Worm (Caenorhabditis elegans) whole organism, young adult: Measurements from ENCODE around the gene rhr-1.

Source experiments
- B0019.2 ChIP-seq: fragments of 200-800 bp; sonication (Bioruptor generic); conservative IDR thresholded peaks from 2 replicates; pipeline ENCODE4 v1.3.6; 2022; ENCODE audit warnings: missing genetic modification reagents, missing genetic modification characterization, missing compliant biosample characterization
- B0336.3 ChIP-seq: fragments of 200-800 bp; sonication (Bioruptor generic); IDR thresholded peaks from 2 replicates; pipeline ENCODE4 v1.3.6; 2022; ENCODE audit warnings: missing genetic modification characterization, missing compliant biosample characterization
- C06A6.2 ChIP-seq: fragments of 200-800 bp; sonication (Bioruptor generic); conservative IDR thresholded peaks from 2 replicates; pipeline ENCODE4 v1.3.6; 2022; ENCODE audit warnings: missing genetic modification characterization, missing compliant biosample characterization
- D2030.7 ChIP-seq: fragments of 200-800 bp; sonication (Bioruptor generic); IDR thresholded peaks from 2 replicates; pipeline ENCODE4 v1.3.6; 2022; ENCODE audit warnings: missing genetic modification reagents, missing genetic modification characterization, missing compliant biosample characterization
- F49E8.2 ChIP-seq: sonication (generic microtip); optimal IDR thresholded peaks from 3 replicates; lab custom pipeline; 2017; ENCODE audit warnings: missing genetic modification characterization, mild to moderate bottlenecking, missing compliant biosample characterization, antibody characterized with exemption, moderate library complexity; ENCODE audit not compliant: insufficient read depth
- F52B5.7 ChIP-seq: sonication (generic microtip); optimal IDR thresholded peaks from 2 replicates; lab custom pipeline; 2016; ENCODE audit warnings: mild to moderate bottlenecking, missing genetic modification characterization, missing compliant biosample characterization
- F55B11.4 ChIP-seq: sonication (generic microtip); optimal IDR thresholded peaks from 2 replicates; lab custom pipeline; 2016; ENCODE audit warnings: missing compliant biosample characterization, missing genetic modification characterization, borderline replicate concordance; ENCODE audit not compliant: insufficient read depth
- K12H6.12 ChIP-seq: fragments of 200-800 bp; sonication (Bioruptor generic); optimal IDR thresholded peaks from 2 replicates; lab custom pipeline; 2018; ENCODE audit warnings: mild to moderate bottlenecking, missing genetic modification characterization, missing compliant biosample characterization
- Y53F4B.3 ChIP-seq: fragments of 200-800 bp; sonication (Bioruptor generic); IDR thresholded peaks from 2 replicates; pipeline ENCODE4 v1.3.6; 2022; ENCODE audit warnings: missing genetic modification reagents, missing genetic modification characterization, missing compliant biosample characterization
- Y67H2A.10 ChIP-seq: fragments of 200-800 bp; sonication (Bioruptor generic); conservative IDR thresholded peaks from 2 replicates; pipeline ENCODE4 v1.3.6; 2022; ENCODE audit warnings: missing genetic modification reagents, missing genetic modification characterization, missing compliant biosample characterization
- ZK185.1 ChIP-seq: sonication (generic microtip); optimal IDR thresholded peaks from 2 replicates; lab custom pipeline; 2016; ENCODE audit warnings: mild to moderate bottlenecking, missing genetic modification characterization, missing compliant biosample characterization; ENCODE audit not compliant: poor library complexity, severe bottlenecking
- aptf-2 ChIP-seq: fragments of 200-800 bp; sonication (Bioruptor generic); conservative IDR thresholded peaks from 2 replicates; pipeline ENCODE4 v1.3.6; 2022; ENCODE audit warnings: missing genetic modification reagents, missing genetic modification characterization, missing compliant biosample characterization
- aptf-3 ChIP-seq: fragments of 200-800 bp; sonication (Bioruptor generic); IDR thresholded peaks from 2 replicates; pipeline ENCODE4 v1.3.6; 2022; ENCODE audit warnings: missing genetic modification characterization, missing compliant biosample characterization
- atf-7 ChIP-seq: sonication (generic microtip); optimal IDR thresholded peaks from 2 replicates; lab custom pipeline; 2017; ENCODE audit warnings: mild to moderate bottlenecking, missing genetic modification characterization, missing compliant biosample characterization
- attf-3 ChIP-seq: fragments of 200-800 bp; sonication (Bioruptor generic); conservative IDR thresholded peaks from 2 replicates; pipeline ENCODE4 v1.3.6; 2022; ENCODE audit warnings: missing genetic modification reagents, missing genetic modification characterization, missing compliant biosample characterization
- attf-5 ChIP-seq: fragments of 200-800 bp; sonication (Bioruptor generic); optimal IDR thresholded peaks from 2 replicates; lab custom pipeline; 2018; ENCODE audit warnings: mild to moderate bottlenecking, missing genetic modification characterization, missing compliant biosample characterization
- bed-2 ChIP-seq: fragments of 200-800 bp; sonication (Bioruptor generic); IDR thresholded peaks from 2 replicates; pipeline ENCODE4 v1.3.6; 2022; ENCODE audit warnings: missing genetic modification reagents, missing genetic modification characterization, missing compliant biosample characterization
- cebp-1 ChIP-seq, 2 experiments: fragments of 200-800 bp in 1 of 2; sonication (Bioruptor generic) in 1 of 2; sonication (generic microtip) in 1 of 2; IDR thresholded peaks in 1 of 2; optimal IDR thresholded peaks in 1 of 2; 2 replicates each; pipeline versions ENCODE4 v1.3.6 to Lab custom; 2017 to 2022; ENCODE audit warnings: missing compliant biosample characterization in 2 of 2, missing genetic modification characterization in 2 of 2, mild to moderate bottlenecking in 1 of 2, missing genetic modification reagents in 1 of 2, moderate library complexity in 1 of 2
- ceh-100 ChIP-seq: fragments of 200-800 bp; sonication (Bioruptor generic); IDR thresholded peaks from 2 replicates; pipeline ENCODE4 v1.3.6; 2022; ENCODE audit warnings: missing genetic modification reagents, missing genetic modification characterization, missing compliant biosample characterization
- ceh-27 ChIP-seq: fragments of 200-800 bp; sonication (Bioruptor generic); optimal IDR thresholded peaks from 2 replicates; lab custom pipeline; 2018; ENCODE audit warnings: mild to moderate bottlenecking, missing genetic modification characterization, moderate library complexity, missing compliant biosample characterization
- ceh-40 ChIP-seq: fragments of 200-800 bp; sonication (Bioruptor generic); IDR thresholded peaks from 2 replicates; pipeline ENCODE4 v1.3.6; 2022; ENCODE audit warnings: missing genetic modification characterization, missing compliant biosample characterization
- ceh-58 ChIP-seq: fragments of 200-800 bp; sonication (Bioruptor generic); IDR thresholded peaks from 2 replicates; pipeline ENCODE4 v1.3.6; 2022; ENCODE audit warnings: missing genetic modification characterization, missing compliant biosample characterization
- die-1 ChIP-seq: sonication (generic microtip); optimal IDR thresholded peaks from 2 replicates; lab custom pipeline; 2016; ENCODE audit warnings: missing genotype, mild to moderate bottlenecking, missing genetic modification characterization, missing compliant biosample characterization
- dpff-1 ChIP-seq: sonication (generic microtip); optimal IDR thresholded peaks from 2 replicates; lab custom pipeline; 2017; ENCODE audit warnings: mild to moderate bottlenecking, missing genetic modification characterization, missing compliant biosample characterization
- ekl-4 ChIP-seq: fragments of 200-800 bp; sonication (Bioruptor generic); IDR thresholded peaks from 2 replicates; pipeline ENCODE4 v1.3.6; 2022; ENCODE audit warnings: missing genetic modification reagents, missing genetic modification characterization, missing compliant biosample characterization
- him-1 ChIP-seq: sonication (generic microtip); optimal IDR thresholded peaks from 2 replicates; lab custom pipeline; 2016; ENCODE audit warnings: missing genotype, missing genetic modification reagents, missing genetic modification characterization, missing compliant biosample characterization
- hmg-1.2 ChIP-seq: fragments of 200-800 bp; sonication (Bioruptor generic); IDR thresholded peaks from 2 replicates; pipeline ENCODE4 v1.3.6; 2022; ENCODE audit warnings: missing genetic modification reagents, missing genetic modification characterization, missing compliant biosample characterization
- hrde-1 ChIP-seq: sonication (generic microtip); optimal IDR thresholded peaks from 2 replicates; lab custom pipeline; 2016; ENCODE audit warnings: missing genetic modification characterization, mild to moderate bottlenecking, missing compliant biosample characterization, moderate library complexity, missing genotype, missing genetic modification reagents, borderline replicate concordance
- lin-40 ChIP-seq: sonication (generic microtip); optimal IDR thresholded peaks from 2 replicates; lab custom pipeline; 2016; ENCODE audit warnings: missing genetic modification characterization, mild to moderate bottlenecking, missing compliant biosample characterization, missing genotype, missing genetic modification reagents
- lir-1 ChIP-seq: fragments of 200-800 bp; sonication (Bioruptor generic); conservative IDR thresholded peaks from 2 replicates; pipeline ENCODE4 v1.3.6; 2022; ENCODE audit warnings: missing genetic modification reagents, missing genetic modification characterization, missing compliant biosample characterization
- lsy-27 ChIP-seq: sonication (generic microtip); optimal IDR thresholded peaks from 2 replicates; lab custom pipeline; 2017; ENCODE audit warnings: missing genetic modification characterization, mild to moderate bottlenecking, missing compliant biosample characterization, antibody characterized with exemption, missing genotype, borderline replicate concordance; ENCODE audit not compliant: insufficient read depth
- mcd-1 ChIP-seq: fragments of 200-800 bp; sonication (Bioruptor generic); IDR thresholded peaks from 2 replicates; pipeline ENCODE4 v1.3.6; 2022; ENCODE audit warnings: missing genetic modification reagents, missing genetic modification characterization, missing compliant biosample characterization
- mxl-1 ChIP-seq: sonication (generic microtip); optimal IDR thresholded peaks from 2 replicates; lab custom pipeline; 2016; ENCODE audit warnings: missing genetic modification characterization, missing compliant biosample characterization
- nhr-179 ChIP-seq: sonication (generic microtip); optimal IDR thresholded peaks from 2 replicates; lab custom pipeline; 2016; ENCODE audit warnings: mild to moderate bottlenecking, missing genetic modification characterization, missing compliant biosample characterization
- rcor-1 ChIP-seq: fragments of 200-800 bp; sonication (Bioruptor generic); IDR thresholded peaks from 2 replicates; pipeline ENCODE4 v1.3.6; 2022; ENCODE audit warnings: missing genetic modification reagents, missing genetic modification characterization, missing compliant biosample characterization
- sdz-38 ChIP-seq: sonication (generic microtip); optimal IDR thresholded peaks from 2 replicates; lab custom pipeline; 2016; ENCODE audit warnings: missing genotype, missing genetic modification characterization, missing compliant biosample characterization
- snpc-1.3 ChIP-seq: sonication (generic microtip); optimal IDR thresholded peaks from 2 replicates; lab custom pipeline; 2017; ENCODE audit warnings: missing genetic modification characterization, mild to moderate bottlenecking, missing compliant biosample characterization, antibody characterized with exemption, moderate library complexity, missing genotype, missing genetic modification reagents; ENCODE audit not compliant: insufficient read depth
- snpc-3.4 ChIP-seq: sonication (generic microtip); optimal IDR thresholded peaks from 2 replicates; lab custom pipeline; 2017; ENCODE audit warnings: missing genetic modification characterization, mild to moderate bottlenecking, missing compliant biosample characterization, antibody characterized with exemption, moderate library complexity, missing genotype, missing genetic modification reagents
- snpc-4 ChIP-seq, 5 experiments: fragments of 150-350 bp in 1 of 5; sonication (generic microtip) in 4 of 5; optimal IDR thresholded peaks; 2 replicates each; lab custom pipeline; 2014 to 2018; ENCODE audit warnings: missing genetic modification characterization in 5 of 5, missing biosample characterization in 3 of 5, antibody characterized with exemption in 2 of 5, mild to moderate bottlenecking in 2 of 5, missing compliant biosample characterization in 2 of 5, missing genotype in 2 of 5, moderate library complexity in 2 of 5, missing genetic modification reagents in 1 of 5
- somi-1 ChIP-seq: fragments of 200-800 bp; sonication (Bioruptor generic); optimal IDR thresholded peaks from 2 replicates; lab custom pipeline; 2018; ENCODE audit warnings: mild to moderate bottlenecking, missing genetic modification characterization, missing compliant biosample characterization
- sptf-2 ChIP-seq: fragments of 200-800 bp; sonication (Bioruptor generic); optimal IDR thresholded peaks from 2 replicates; lab custom pipeline; 2018; ENCODE audit warnings: mild to moderate bottlenecking, missing genetic modification characterization, missing compliant biosample characterization
- tbp1 ChIP-seq: fragments of 200-800 bp; sonication (Bioruptor generic); optimal IDR thresholded peaks from 2 replicates; lab custom pipeline; 2018; ENCODE audit warnings: mild to moderate bottlenecking, missing genetic modification characterization, missing compliant biosample characterization
- tlf-1 ChIP-seq: fragments of 200-800 bp; sonication (Bioruptor generic); optimal IDR thresholded peaks from 2 replicates; lab custom pipeline; 2018; ENCODE audit warnings: mild to moderate bottlenecking, missing genetic modification characterization, missing compliant biosample characterization
- ztf-22 ChIP-seq: fragments of 200-800 bp; sonication (Bioruptor generic); optimal IDR thresholded peaks from 2 replicates; lab custom pipeline; 2018; ENCODE audit warnings: mild to moderate bottlenecking, missing genetic modification characterization, moderate library complexity, missing compliant biosample characterization
- ztf-25 ChIP-seq: fragments of 200-800 bp; sonication (Bioruptor generic); IDR thresholded peaks from 2 replicates; pipeline ENCODE4 v1.3.6; 2022; ENCODE audit warnings: missing genetic modification reagents, missing genetic modification characterization, missing compliant biosample characterization
- ztf-26 ChIP-seq: sonication (generic microtip); optimal IDR thresholded peaks from 2 replicates; lab custom pipeline; 2017; ENCODE audit warnings: missing genetic modification characterization, missing compliant biosample characterization

rhr-1 gene

DNA sequence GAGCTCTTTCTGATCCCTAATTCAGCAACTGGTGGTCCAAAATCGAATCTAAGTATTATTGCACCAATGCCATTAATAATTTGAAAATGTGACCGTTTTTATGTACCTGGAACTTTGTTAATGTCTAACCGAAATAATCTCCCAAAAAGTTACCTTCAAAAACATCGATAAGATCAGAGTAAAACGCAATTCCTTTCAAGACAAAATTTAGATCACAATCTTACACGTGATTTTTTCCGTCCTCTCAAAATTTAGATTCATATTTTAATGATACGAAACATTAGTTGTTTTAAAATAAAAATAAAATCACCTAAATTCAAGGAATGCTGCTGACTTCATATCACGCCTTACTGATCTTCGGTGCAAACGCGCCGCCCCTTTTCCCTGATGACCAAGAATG, 1.6 kb upstream of the rhr-1 start:
- TF ChIP-seq snpc-1.3 (tag; lab: Kevin White, UChicago) (no peak), ZK185.1 (tag; lab: Kevin White, UChicago) (no peak), rcor-1 (GFP tag; lab: Robert Waterston, UW) (no peak), F49E8.2 (no peak), ceh-40 (no peak), die-1 (no peak), bed-2 (no peak), sptf-2 (GFP tag; lab: Kevin White, UChicago) (no peak), lin-40 (tag; lab: Kevin White, UChicago) (no peak), aptf-3 (GFP tag; lab: Robert Waterston, UW) (no peak), F55B11.4 (tag; lab: Kevin White, UChicago) (no peak), Y67H2A.10 (GFP tag; lab: Robert Waterston, UW) (no peak), sdz-38 (tag; lab: Kevin White, UChicago) (no peak), him-1 (no peak), aptf-2 (GFP tag; lab: Robert Waterston, UW) (no peak), mxl-1 (tag; lab: Kevin White, UChicago) (no peak), F52B5.7 (tag; lab: Kevin White, UChicago) (no peak), snpc-4 (GFP tag; optimal IDR thresholded peaks at IDR 0.05; lab: Kevin White, UChicago) (no peak), snpc-4 (tag; optimal IDR thresholded peaks at IDR 0.05; lab: Kevin White, UChicago) (no peak)

DNA sequence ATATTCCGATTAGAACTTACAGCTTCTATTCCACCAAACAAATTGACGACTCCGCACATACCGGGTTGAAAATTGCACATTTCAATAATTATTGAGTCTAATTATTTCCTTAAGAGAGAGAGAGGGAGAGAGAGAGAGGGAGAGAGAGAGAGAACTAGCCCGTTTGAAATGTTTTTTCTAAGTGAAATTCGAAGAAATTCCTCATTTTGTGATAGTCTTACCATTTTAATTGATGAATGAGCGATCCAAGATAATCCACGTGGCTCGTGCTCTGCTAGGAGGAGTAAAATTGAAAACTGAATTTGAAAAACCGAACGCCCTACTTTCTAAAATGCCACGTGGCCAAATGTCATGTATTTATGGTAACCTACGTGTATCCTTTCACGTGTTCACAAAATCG, 4.5 kb downstream of the rhr-1 start, which contains the start of gene F08F3.8:
Gene F08F3.8 (minus strand): TSS at position 101 of the 400 bp plus-strand sequence.
- no peak for TF ChIP-seq nhr-179 (tag; lab: Kevin White, UChicago)
- TF ChIP-seq somi-1: no peak
- TF ChIP-seq mcd-1 (GFP tag; lab: Robert Waterston, UW): no peak
- TF ChIP-seq tlf-1 (GFP tag; lab: Kevin White, UChicago): no peak
- TF ChIP-seq C06A6.2 (GFP tag; lab: Robert Waterston, UW): no peak
- TF ChIP-seq K12H6.12: no peak
- TF ChIP-seq attf-5: no peak
- no peak for TF ChIP-seq ceh-100
- TF ChIP-seq lir-1 (GFP tag; lab: Robert Waterston, UW): no peak
- TF ChIP-seq D2030.7: no peak
- TF ChIP-seq ekl-4 (GFP tag; lab: Robert Waterston, UW): no peak
- TF ChIP-seq dpff-1 (tag; lab: Kevin White, UChicago): no peak
- TF ChIP-seq Y53F4B.3 (GFP tag; lab: Robert Waterston, UW): no peak
- no peak for TF ChIP-seq B0019.2 (GFP tag; lab: Robert Waterston, UW)
- TF ChIP-seq hmg-1.2 (GFP tag; lab: Robert Waterston, UW): no peak
- TF ChIP-seq ztf-25: no peak
- no peak for TF ChIP-seq hrde-1 (tag; lab: Kevin White, UChicago)
- TF ChIP-seq B0336.3 (GFP tag; lab: Robert Waterston, UW): no peak

DNA sequence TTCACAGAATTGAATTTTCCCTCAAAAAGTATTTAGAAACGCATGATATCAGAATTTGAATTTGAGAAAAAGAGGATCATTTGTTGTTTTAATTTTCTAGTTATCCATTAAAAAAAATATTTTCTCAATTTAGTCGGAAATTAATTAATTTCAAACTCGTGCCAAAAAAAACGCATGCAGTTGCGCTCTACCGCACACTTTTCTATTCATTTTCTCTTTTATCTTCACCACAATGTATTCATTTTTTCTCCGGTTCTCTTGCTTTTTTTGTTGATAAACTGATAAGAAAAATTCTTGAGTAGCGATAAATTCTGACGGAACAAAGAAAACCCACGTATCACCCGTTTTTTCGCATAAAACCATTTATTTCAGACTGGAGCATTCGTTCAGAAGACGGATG, 5.1 kb downstream of the rhr-1 start, which contains the start of gene acl-6:
Gene acl-6 (plus strand): TSS at position 367 of the 400 bp plus-strand sequence.
- TF ChIP-seq lsy-27 (tag; lab: Kevin White, UChicago): no peak
- no peak for TF ChIP-seq aptf-2 (GFP tag; lab: Robert Waterston, UW)
- TF ChIP-seq ceh-58: no peak
- no peak for TF ChIP-seq cebp-1 (GFP tag; IDR thresholded peaks at IDR 0.05; lab: Robert Waterston, UW)
- peak; percentile 51 for TF ChIP-seq cebp-1 (tag; optimal IDR thresholded peaks at IDR 0.05; lab: Kevin White, UChicago)
- peak; percentile 38 for TF ChIP-seq tbp1 (GFP tag; lab: Kevin White, UChicago)
- no peak for TF ChIP-seq attf-3 (GFP tag; lab: Robert Waterston, UW)
- no peak for TF ChIP-seq atf-7 (tag; lab: Kevin White, UChicago)
- TF ChIP-seq ztf-22 (GFP tag; lab: Kevin White, UChicago): no peak
- no peak for TF ChIP-seq snpc-3.4 (tag; lab: Kevin White, UChicago)
- no peak for TF ChIP-seq ztf-26
- TF ChIP-seq ekl-4 (GFP tag; lab: Robert Waterston, UW): no peak
- TF ChIP-seq K12H6.12: no peak
- no peak for TF ChIP-seq him-1
- no peak for TF ChIP-seq ceh-27 (GFP tag; lab: Kevin White, UChicago)
